Worm (Caenorhabditis elegans) whole organism, L1 larva: Measurements from ENCODE around the gene tgt-1.

Source experiments
- C16A3.4 ChIP-seq: fragments of 150-350 bp; optimal IDR thresholded peaks from 2 replicates; lab custom pipeline; 2014; ENCODE audit warnings: missing biosample characterization, missing genetic modification characterization
- C34B4.2 ChIP-seq: sonication (generic microtip); optimal IDR thresholded peaks from 2 replicates; lab custom pipeline; 2017; ENCODE audit warnings: mild to moderate bottlenecking, missing genetic modification characterization, missing compliant biosample characterization
- F16B12.6 ChIP-seq: fragments of 150-350 bp; optimal IDR thresholded peaks from 2 replicates; lab custom pipeline; 2014; ENCODE audit warnings: missing biosample characterization, missing genetic modification characterization
- Y116A8C.19 ChIP-seq: sonication (generic microtip); optimal IDR thresholded peaks from 2 replicates; lab custom pipeline; 2016; ENCODE audit warnings: missing compliant biosample characterization, missing genetic modification characterization, borderline replicate concordance
- alr-1 ChIP-seq: fragments of 200-800 bp; sonication (Bioruptor generic); optimal IDR thresholded peaks from 2 replicates; lab custom pipeline; 2018; ENCODE audit warnings: borderline replicate concordance, mild to moderate bottlenecking, missing genetic modification characterization, missing compliant biosample characterization
- aly-2 ChIP-seq: fragments of 150-350 bp; optimal IDR thresholded peaks from 2 replicates; lab custom pipeline; 2014; ENCODE audit warnings: missing biosample characterization, missing genetic modification characterization
- ceh-8 ChIP-seq: fragments of 200-800 bp; sonication (Bioruptor generic); optimal IDR thresholded peaks from 2 replicates; lab custom pipeline; 2018; ENCODE audit warnings: mild to moderate bottlenecking, missing genetic modification characterization, moderate library complexity, missing compliant biosample characterization
- ceh-82 ChIP-seq, 3 experiments: fragments of 150-350 bp in 1 of 3; sonication (generic microtip) in 2 of 3; optimal IDR thresholded peaks; 2 replicates each; lab custom pipeline; 2014 to 2017; ENCODE audit warnings: missing biosample characterization in 3 of 3, missing genetic modification characterization in 3 of 3
- ceh-88 ChIP-seq: fragments of 200-800 bp; sonication (Bioruptor generic); IDR thresholded peaks from 2 replicates; pipeline ENCODE4 v1.3.6; 2022; ENCODE audit warnings: missing genetic modification characterization, missing compliant biosample characterization
- dpl-1 ChIP-seq, 3 experiments: fragments of 150-350 bp in 2 of 3; sonication (generic microtip) in 1 of 3; optimal IDR thresholded peaks; 2 replicates each; lab custom pipeline; 2014 to 2017; ENCODE audit warnings: missing biosample characterization in 3 of 3, missing genetic modification characterization in 3 of 3, missing genetic modification reagents in 3 of 3
- efl-1 ChIP-seq, 4 experiments: fragments of 150-350 bp; optimal IDR thresholded peaks in 3 of 4; peaks in 1 of 4; 1 replicate in 1 of 4; 2 replicates in 3 of 4; lab custom pipeline; 2014; ENCODE audit warnings: missing biosample characterization in 2 of 4, missing genetic modification characterization in 2 of 4, missing genetic modification reagents in 2 of 4
- efl-3 ChIP-seq: fragments of 200-800 bp; sonication (Bioruptor generic); optimal IDR thresholded peaks from 2 replicates; lab custom pipeline; 2018; ENCODE audit warnings: mild to moderate bottlenecking, missing genetic modification characterization, missing compliant biosample characterization
- egl-27 ChIP-seq, 2 experiments: fragments of 150-350 bp in 1 of 2; sonication (generic microtip); optimal IDR thresholded peaks; 3 replicates each; lab custom pipeline; 2017 to 2018; ENCODE audit warnings: missing biosample characterization in 2 of 2, missing genetic modification characterization in 2 of 2, missing genetic modification reagents in 2 of 2
- elt-2 ChIP-seq: sonication (generic microtip); optimal IDR thresholded peaks from 2 replicates; lab custom pipeline; 2016; ENCODE audit warnings: missing genetic modification characterization, mild to moderate bottlenecking, inconsistent platforms, missing compliant biosample characterization, missing genetic modification reagents
- elt-3 ChIP-seq, 6 experiments: fragments of 150-350 bp in 1 of 6; sonication (generic microtip); optimal IDR thresholded peaks; 2 replicates each; lab custom pipeline; 2017 to 2018; ENCODE audit warnings: missing biosample characterization in 6 of 6, missing genetic modification characterization in 6 of 6, inconsistent platforms in 1 of 6
- fkh-10 ChIP-seq: sonication (generic microtip); optimal IDR thresholded peaks from 2 replicates; lab custom pipeline; 2017; ENCODE audit warnings: missing biosample characterization, missing genetic modification reagents, missing genetic modification characterization
- fkh-8 ChIP-seq: sonication (generic microtip); optimal IDR thresholded peaks from 2 replicates; lab custom pipeline; 2016; ENCODE audit warnings: mild to moderate bottlenecking, missing genetic modification characterization, missing compliant biosample characterization
- grh-1 ChIP-seq: fragments of 200-800 bp; sonication (Bioruptor generic); IDR thresholded peaks from 2 replicates; pipeline ENCODE4 v1.3.6; 2022; ENCODE audit warnings: missing genetic modification reagents, missing genetic modification characterization, missing compliant biosample characterization
- hlh-17 ChIP-seq: fragments of 200-800 bp; sonication (Bioruptor generic); optimal IDR thresholded peaks from 2 replicates; lab custom pipeline; 2018; ENCODE audit warnings: missing genetic modification characterization, mild to moderate bottlenecking, missing compliant biosample characterization, moderate library complexity, borderline replicate concordance
- hlh-4 ChIP-seq: sonication (generic microtip); optimal IDR thresholded peaks from 2 replicates; lab custom pipeline; 2016; ENCODE audit warnings: mild to moderate bottlenecking, missing genetic modification characterization, missing compliant biosample characterization
- hpl-2 ChIP-seq: fragments of 150-350 bp; optimal IDR thresholded peaks from 2 replicates; lab custom pipeline; 2014; ENCODE audit warnings: missing biosample characterization, missing genetic modification reagents, missing genetic modification characterization
- jun-1 ChIP-seq: fragments of 150-350 bp; optimal IDR thresholded peaks from 2 replicates; lab custom pipeline; 2014; ENCODE audit warnings: missing biosample characterization, missing genetic modification reagents, missing genetic modification characterization
- lin-15B ChIP-seq: fragments of 150-350 bp; sonication (generic microtip); optimal IDR thresholded peaks from 3 replicates; lab custom pipeline; 2014; ENCODE audit warnings: missing biosample characterization, missing genetic modification characterization
- lin-35 ChIP-seq, 2 experiments: fragments of 150-350 bp; optimal IDR thresholded peaks; 2 replicates each; lab custom pipeline; 2014; ENCODE audit warnings: missing biosample characterization in 2 of 2, missing genetic modification characterization in 2 of 2, missing genetic modification reagents in 2 of 2
- mdl-1 ChIP-seq, 2 experiments: fragments of 150-350 bp; optimal IDR thresholded peaks; 2 replicates each; lab custom pipeline; 2014 to 2017; ENCODE audit warnings: missing biosample characterization in 2 of 2, missing genetic modification characterization in 2 of 2, inconsistent platforms in 1 of 2
- mef-2 ChIP-seq: fragments of 150-350 bp; optimal IDR thresholded peaks from 2 replicates; lab custom pipeline; 2014; ENCODE audit warnings: missing biosample characterization, missing genetic modification characterization
- nhr-19 ChIP-seq: fragments of 200-800 bp; sonication (Bioruptor generic); conservative IDR thresholded peaks from 2 replicates; pipeline ENCODE4 v1.3.6; 2022; ENCODE audit warnings: missing genetic modification characterization, missing compliant biosample characterization
- nhr-237 ChIP-seq: fragments of 150-350 bp; optimal IDR thresholded peaks from 2 replicates; lab custom pipeline; 2014; ENCODE audit warnings: missing biosample characterization, missing genetic modification characterization
- nhr-47 ChIP-seq: sonication (generic microtip); optimal IDR thresholded peaks from 2 replicates; lab custom pipeline; 2016; ENCODE audit warnings: mild to moderate bottlenecking, missing genetic modification characterization, moderate library complexity, missing compliant biosample characterization
- nhr-71 ChIP-seq: sonication (generic microtip); optimal IDR thresholded peaks from 2 replicates; lab custom pipeline; 2016; ENCODE audit warnings: mild to moderate bottlenecking, missing genetic modification characterization, moderate library complexity, missing compliant biosample characterization
- nhr-76 ChIP-seq: sonication (generic microtip); optimal IDR thresholded peaks from 2 replicates; lab custom pipeline; 2017; ENCODE audit warnings: missing biosample characterization, missing genetic modification characterization
- nhr-84 ChIP-seq: sonication (generic microtip); optimal IDR thresholded peaks from 2 replicates; lab custom pipeline; 2017; ENCODE audit warnings: missing biosample characterization, missing genetic modification characterization
- nhr-90 ChIP-seq: sonication (generic microtip); optimal IDR thresholded peaks from 2 replicates; lab custom pipeline; 2016; ENCODE audit warnings: mild to moderate bottlenecking, missing genetic modification characterization, missing compliant biosample characterization; ENCODE audit not compliant: poor library complexity
- pag-3 ChIP-seq: sonication (generic microtip); optimal IDR thresholded peaks from 2 replicates; lab custom pipeline; 2017; ENCODE audit warnings: missing genetic modification characterization, mild to moderate bottlenecking, missing compliant biosample characterization, antibody characterized with exemption, borderline replicate concordance; ENCODE audit not compliant: insufficient read depth
- pax-3 ChIP-seq: fragments of 200-800 bp; sonication (Bioruptor generic); optimal IDR thresholded peaks from 2 replicates; lab custom pipeline; 2018; ENCODE audit warnings: mild to moderate bottlenecking, missing genetic modification characterization, moderate library complexity, missing compliant biosample characterization
- skn-1 ChIP-seq: fragments of 150-350 bp; optimal IDR thresholded peaks from 2 replicates; lab custom pipeline; 2014; ENCODE audit warnings: missing biosample characterization, missing genetic modification characterization
- snu-23 ChIP-seq: sonication (generic microtip); optimal IDR thresholded peaks from 2 replicates; lab custom pipeline; 2016; ENCODE audit warnings: missing genetic modification characterization, missing compliant biosample characterization
- sox-4 ChIP-seq: sonication (generic microtip); optimal IDR thresholded peaks from 2 replicates; lab custom pipeline; 2016; ENCODE audit warnings: missing genetic modification characterization, missing compliant biosample characterization
- sptf-1 ChIP-seq: fragments of 150-350 bp; optimal IDR thresholded peaks from 2 replicates; lab custom pipeline; 2014; ENCODE audit warnings: missing biosample characterization, missing genetic modification characterization
- tbx-2 ChIP-seq: sonication (generic microtip); optimal IDR thresholded peaks from 2 replicates; lab custom pipeline; 2016; ENCODE audit warnings: missing genetic modification characterization, missing compliant biosample characterization
- tlp-1 ChIP-seq: fragments of 150-350 bp; optimal IDR thresholded peaks from 2 replicates; lab custom pipeline; 2014; ENCODE audit warnings: missing biosample characterization, missing genetic modification characterization
- unc-30 ChIP-seq: sonication (generic microtip); optimal IDR thresholded peaks from 2 replicates; lab custom pipeline; 2017; ENCODE audit warnings: missing biosample characterization, missing genetic modification characterization
- unc-86 ChIP-seq: sonication (generic microtip); optimal IDR thresholded peaks from 2 replicates; lab custom pipeline; 2016; ENCODE audit warnings: missing genetic modification characterization, missing compliant biosample characterization
- vab-15 ChIP-seq: sonication (generic microtip); optimal IDR thresholded peaks from 2 replicates; lab custom pipeline; 2017; ENCODE audit warnings: missing genotype, mild to moderate bottlenecking, missing genetic modification characterization, missing compliant biosample characterization
- xbp-1 ChIP-seq: sonication (generic microtip); optimal IDR thresholded peaks from 2 replicates; lab custom pipeline; 2016; ENCODE audit warnings: missing genetic modification characterization, missing compliant biosample characterization
- zag-1 ChIP-seq: fragments of 150-350 bp; optimal IDR thresholded peaks from 2 replicates; lab custom pipeline; 2014; ENCODE audit warnings: missing biosample characterization, missing genetic modification characterization
- zip-4 ChIP-seq: fragments of 200-800 bp; sonication (Bioruptor generic); optimal IDR thresholded peaks from 2 replicates; lab custom pipeline; 2018; ENCODE audit warnings: mild to moderate bottlenecking, missing genetic modification characterization, moderate library complexity, missing compliant biosample characterization

Gene tgt-1

ce11 chrIV:11955592-11955991, 4.0 kb downstream of the tgt-1 start (continued):
- peak; percentile 99 for TF ChIP-seq elt-2
- TF ChIP-seq dpl-1 (GFP tag; optimal IDR thresholded peaks at IDR 0.05; lab: Kevin White, UChicago): no peak
- peak in 1 of 2 experiments; percentile 50 for TF ChIP-seq lin-35 (GFP tag; optimal IDR thresholded peaks at IDR 0.05; lab: Kevin White, UChicago)
- no peak for TF ChIP-seq ceh-82 (tag; optimal IDR thresholded peaks at IDR 0.05; lab: Kevin White, UChicago)
- no peak for TF ChIP-seq ceh-88 (GFP tag; lab: Robert Waterston, UW)
- TF ChIP-seq zag-1 (tag; lab: Kevin White, UChicago): no peak

- TF ChIP-seq ceh-8: no peak
- TF ChIP-seq aly-2 (tag; lab: Kevin White, UChicago): no peak
- no peak for TF ChIP-seq hpl-2 (GFP tag; lab: Kevin White, UChicago)
- no peak for TF ChIP-seq fkh-10
- no peak for TF ChIP-seq sox-4 (tag; lab: Kevin White, UChicago)
- no peak for TF ChIP-seq C16A3.4 (tag; lab: Kevin White, UChicago)
- no peak for TF ChIP-seq nhr-237
- TF ChIP-seq pax-3 (tag; lab: Kevin White, UChicago): no peak
- peak; percentile 41 for TF ChIP-seq nhr-19 (GFP tag; lab: Robert Waterston, UW)
- peak; percentile 3 for TF ChIP-seq jun-1
- peak; percentile 7 for TF ChIP-seq elt-2
- peak; percentile 9 to 33 for TF ChIP-seq lin-35 (GFP tag; optimal IDR thresholded peaks at IDR 0.05; lab: Kevin White, UChicago)
- peak; percentile 56 for TF ChIP-seq tbx-2 (tag; lab: Kevin White, UChicago)
- no peak for TF ChIP-seq pag-3 (tag; lab: Kevin White, UChicago)
- TF ChIP-seq unc-86 (tag; lab: Kevin White, UChicago): no peak
- no peak for TF ChIP-seq vab-15 (tag; lab: Kevin White, UChicago)
- peak; percentile 21 for TF ChIP-seq xbp-1 (tag; lab: Kevin White, UChicago)
- no peak for TF ChIP-seq nhr-47 (tag; lab: Kevin White, UChicago)
- no peak for TF ChIP-seq zag-1 (tag; lab: Kevin White, UChicago)
- TF ChIP-seq nhr-76 (tag; lab: Kevin White, UChicago): no peak
- TF ChIP-seq mef-2 (tag; lab: Kevin White, UChicago): no peak
- no peak for TF ChIP-seq nhr-90
- no peak for TF ChIP-seq zip-4 (GFP tag; lab: Kevin White, UChicago)
- TF ChIP-seq sptf-1 (tag; lab: Kevin White, UChicago): no peak
- peak; percentile 60 for TF ChIP-seq snu-23 (GFP tag; lab: Kevin White, UChicago)
- no peak for TF ChIP-seq efl-3
- peak; percentile 60 for TF ChIP-seq skn-1
- peak; percentile 21 to 46 for TF ChIP-seq efl-1 (optimal IDR thresholded peaks at IDR 0.05; lab: Kevin White, UChicago)
- peak in 1 of 2 experiments; percentile 86 for TF ChIP-seq efl-1 (GFP tag; optimal IDR thresholded peaks at IDR 0.05 in 1 of 2; lab: Kevin White, UChicago)
- peak in 1 of 2 experiments; percentile 56 for TF ChIP-seq mdl-1 (tag; optimal IDR thresholded peaks at IDR 0.05; lab: Kevin White, UChicago)
- TF ChIP-seq Y116A8C.19 (tag; lab: Kevin White, UChicago): no peak
- no peak for TF ChIP-seq grh-1 (GFP tag; lab: Robert Waterston, UW)
- no peak for TF ChIP-seq elt-3 (tag; optimal IDR thresholded peaks at IDR 0.05; lab: Kevin White, UChicago)
- no peak for TF ChIP-seq lin-15B (tag; lab: Kevin White, UChicago)
- TF ChIP-seq C34B4.2 (tag; lab: Kevin White, UChicago): no peak
- no peak for TF ChIP-seq hlh-17 (GFP tag; lab: Kevin White, UChicago)
- TF ChIP-seq ceh-82 (tag; optimal IDR thresholded peaks at IDR 0.05; lab: Kevin White, UChicago): peak in 1 of 3 experiments; percentile 37
- no peak for TF ChIP-seq hlh-4
- no peak for TF ChIP-seq alr-1 (tag; lab: Kevin White, UChicago)
- no peak for TF ChIP-seq nhr-84 (tag; lab: Kevin White, UChicago)
- no peak for TF ChIP-seq egl-27 (tag; optimal IDR thresholded peaks at IDR 0.05; lab: Kevin White, UChicago)
- TF ChIP-seq tlp-1: no peak
- TF ChIP-seq nhr-71: peak; percentile 74
- no peak for TF ChIP-seq fkh-8 (tag; lab: Kevin White, UChicago)
- no peak for TF ChIP-seq unc-30
- TF ChIP-seq F16B12.6 (tag; lab: Kevin White, UChicago): no peak
Measured at ce11 chrIV:11952612-11953299, 6.8 kb downstream of the tgt-1 start, which contains the start of gene gdh-1. gdh-1 (plus strand) TSS chrIV:11953249.
